Worm (Caenorhabditis elegans) whole organism, late embryonic: Measurements from ENCODE around the gene ssp-36.

Experiments
- C08G9.2 ChIP-seq: sonication (generic microtip); optimal IDR thresholded peaks from 2 replicates; lab custom pipeline; 2016; ENCODE audit warnings: mild to moderate bottlenecking, missing genetic modification characterization, moderate library complexity, missing compliant biosample characterization
- C38D4.7 ChIP-seq: fragments of 200-800 bp; sonication (Bioruptor generic); optimal IDR thresholded peaks from 2 replicates; lab custom pipeline; 2018; ENCODE audit warnings: mild to moderate bottlenecking, missing genetic modification characterization, moderate library complexity, missing compliant biosample characterization
- K09A11.1 ChIP-seq: sonication (generic microtip); optimal IDR thresholded peaks from 2 replicates; lab custom pipeline; 2017; ENCODE audit warnings: antibody characterized with exemption, mild to moderate bottlenecking, missing genetic modification characterization, missing compliant biosample characterization; ENCODE audit not compliant: insufficient read depth
- Y22D7AL.16 ChIP-seq: sonication (generic microtip); optimal IDR thresholded peaks from 2 replicates; lab custom pipeline; 2016; ENCODE audit warnings: missing genetic modification characterization, missing compliant biosample characterization
- ama-1 ChIP-seq: fragments of 150-350 bp; optimal IDR thresholded peaks from 2 replicates; lab custom pipeline; 2014
- ceh-18 ChIP-seq: sonication (generic microtip); optimal IDR thresholded peaks from 2 replicates; lab custom pipeline; 2016; ENCODE audit warnings: missing genetic modification characterization, missing compliant biosample characterization
- ceh-19 ChIP-seq: fragments of 200-800 bp; sonication (Bioruptor generic); optimal IDR thresholded peaks from 2 replicates; lab custom pipeline; 2018; ENCODE audit warnings: mild to moderate bottlenecking, missing genetic modification characterization, missing compliant biosample characterization
- ceh-2 ChIP-seq: sonication (generic microtip); optimal IDR thresholded peaks from 2 replicates; lab custom pipeline; 2016; ENCODE audit warnings: missing genotype, missing genetic modification characterization, missing compliant biosample characterization
- ceh-24 ChIP-seq: sonication (generic microtip); optimal IDR thresholded peaks from 2 replicates; lab custom pipeline; 2016; ENCODE audit warnings: mild to moderate bottlenecking, missing genetic modification characterization, missing compliant biosample characterization
- ceh-30 ChIP-seq: fragments of 150-350 bp; optimal IDR thresholded peaks from 2 replicates; lab custom pipeline; 2014; ENCODE audit warnings: missing biosample characterization, missing genetic modification characterization
- ceh-31 ChIP-seq: sonication (generic microtip); optimal IDR thresholded peaks from 2 replicates; lab custom pipeline; 2016; ENCODE audit warnings: missing genetic modification characterization, missing compliant biosample characterization
- ceh-48 ChIP-seq: sonication (generic microtip); optimal IDR thresholded peaks from 2 replicates; lab custom pipeline; 2016; ENCODE audit warnings: missing genetic modification characterization, inconsistent platforms, missing compliant biosample characterization
- ceh-9 ChIP-seq: sonication (generic microtip); optimal IDR thresholded peaks from 2 replicates; lab custom pipeline; 2016; ENCODE audit warnings: mild to moderate bottlenecking, missing genetic modification characterization, inconsistent platforms, missing compliant biosample characterization
- elt-2 ChIP-seq: sonication (generic microtip); optimal IDR thresholded peaks from 2 replicates; lab custom pipeline; 2016; ENCODE audit warnings: missing genetic modification reagents, missing genetic modification characterization, missing compliant biosample characterization
- elt-4 ChIP-seq: sonication (generic microtip); optimal IDR thresholded peaks from 2 replicates; lab custom pipeline; 2016; ENCODE audit warnings: missing genetic modification characterization, missing compliant biosample characterization
- fax-1 ChIP-seq: sonication (generic microtip); optimal IDR thresholded peaks from 2 replicates; lab custom pipeline; 2016; ENCODE audit warnings: missing genotype, missing genetic modification characterization, missing compliant biosample characterization
- fkh-10 ChIP-seq: fragments of 150-350 bp; optimal IDR thresholded peaks from 2 replicates; lab custom pipeline; 2014; ENCODE audit warnings: missing biosample characterization, missing genetic modification reagents, missing genetic modification characterization
- fkh-6 ChIP-seq: sonication (generic microtip); optimal IDR thresholded peaks from 2 replicates; lab custom pipeline; 2016; ENCODE audit warnings: missing genetic modification characterization, missing compliant biosample characterization
- hlh-15 ChIP-seq: sonication (generic microtip); optimal IDR thresholded peaks from 2 replicates; lab custom pipeline; 2016; ENCODE audit warnings: missing genetic modification characterization, missing compliant biosample characterization
- hlh-8 ChIP-seq: sonication (generic microtip); optimal IDR thresholded peaks from 2 replicates; lab custom pipeline; 2016; ENCODE audit warnings: missing genotype, missing genetic modification characterization, missing compliant biosample characterization
- nhr-11 ChIP-seq: fragments of 150-350 bp; optimal IDR thresholded peaks from 2 replicates; lab custom pipeline; 2014; ENCODE audit warnings: missing biosample characterization, missing genetic modification characterization
- pat-9 ChIP-seq: fragments of 200-800 bp; sonication (Bioruptor generic); optimal IDR thresholded peaks from 2 replicates; lab custom pipeline; 2018; ENCODE audit warnings: mild to moderate bottlenecking, missing genetic modification characterization, moderate library complexity, missing compliant biosample characterization
- pha-4 ChIP-seq: fragments of 150-350 bp; optimal IDR thresholded peaks from 2 replicates; lab custom pipeline; 2018; ENCODE audit warnings: missing biosample characterization, missing genetic modification reagents, missing genetic modification characterization
- pqm-1 ChIP-seq: sonication (generic microtip); optimal IDR thresholded peaks from 2 replicates; lab custom pipeline; 2016; ENCODE audit warnings: missing genetic modification characterization, missing compliant biosample characterization
- pros-1 ChIP-seq: fragments of 150-350 bp; optimal IDR thresholded peaks from 2 replicates; lab custom pipeline; 2014; ENCODE audit warnings: missing biosample characterization, missing genetic modification reagents, missing genetic modification characterization
- tbx-2 ChIP-seq: sonication (generic microtip); optimal IDR thresholded peaks from 2 replicates; lab custom pipeline; 2016; ENCODE audit warnings: missing genetic modification characterization, missing compliant biosample characterization
- ttx-3 ChIP-seq: sonication (generic microtip); optimal IDR thresholded peaks from 2 replicates; lab custom pipeline; 2016; ENCODE audit warnings: missing genetic modification reagents, missing genetic modification characterization, missing compliant biosample characterization
- unc-42 ChIP-seq: sonication (generic microtip); optimal IDR thresholded peaks from 2 replicates; lab custom pipeline; 2016; ENCODE audit warnings: missing genotype, missing genetic modification characterization, missing compliant biosample characterization
- unc-55 ChIP-seq: sonication (generic microtip); optimal IDR thresholded peaks from 2 replicates; lab custom pipeline; 2017; ENCODE audit warnings: missing biosample characterization, missing genetic modification reagents, missing genetic modification characterization
- zip-5 ChIP-seq: sonication (generic microtip); optimal IDR thresholded peaks from 2 replicates; lab custom pipeline; 2016; ENCODE audit warnings: missing genetic modification characterization, missing compliant biosample characterization

Gene ssp-36

DNA sequence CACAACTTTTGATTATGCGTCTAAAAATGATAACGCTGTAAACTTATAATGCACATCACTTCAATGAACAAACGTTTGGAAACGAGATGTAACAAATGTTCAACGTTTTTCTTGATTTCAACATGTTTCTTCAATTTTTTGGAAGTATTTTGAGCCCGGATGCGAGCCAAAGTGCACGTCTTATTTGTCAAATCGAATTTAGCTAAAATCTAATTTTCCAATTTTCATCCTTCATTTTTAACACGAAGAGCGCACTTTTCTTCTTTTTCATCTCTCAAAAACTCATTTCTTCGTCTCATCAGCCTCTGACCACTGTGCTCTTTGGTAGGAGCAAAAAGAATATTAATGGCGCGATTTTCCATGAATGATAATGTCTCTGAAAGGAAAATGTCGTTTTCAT, 32.2 kb upstream of the ssp-36 start:
- peak; percentile 96 for TF ChIP-seq unc-42
- TF ChIP-seq unc-55 (GFP tag; lab: Kevin White, UChicago), result no peak
- TF ChIP-seq pha-4 (tag; lab: Kevin White, UChicago), result no peak
- no peak for TF ChIP-seq hlh-8 (tag; lab: Kevin White, UChicago)

DNA sequence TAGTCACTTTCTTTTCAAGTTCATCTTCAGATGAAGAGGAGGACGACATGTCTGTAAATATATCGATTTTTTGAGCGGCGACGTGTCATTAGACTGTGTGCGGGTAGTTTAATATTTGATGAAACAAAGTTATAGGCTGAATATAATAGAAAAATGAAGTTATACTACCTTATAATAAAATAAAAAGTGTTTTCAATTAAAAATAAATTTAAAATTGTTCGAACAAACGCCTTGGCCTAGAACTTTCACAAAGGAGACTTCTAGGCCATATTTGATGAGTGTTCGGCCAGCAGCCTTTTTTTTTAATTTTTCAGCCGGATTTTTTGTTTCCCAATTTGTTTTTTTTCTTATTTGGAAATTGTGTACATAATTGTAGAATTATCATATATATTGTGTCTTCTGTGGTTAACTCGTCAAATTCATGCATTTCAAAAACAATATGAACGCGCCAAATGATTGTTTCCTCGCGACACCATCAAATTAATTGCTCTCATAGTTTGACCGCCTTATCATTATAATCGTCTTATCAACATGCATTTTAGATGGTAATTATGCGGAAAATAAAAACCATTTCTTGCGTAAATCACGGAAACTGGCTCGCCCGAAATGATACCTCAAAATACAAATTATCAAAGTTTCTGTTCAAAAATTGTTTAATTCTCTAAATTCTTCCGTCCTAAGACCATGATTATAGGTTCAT, 31.3 kb upstream of the ssp-36 start, which contains the start of gene T13F2.2:
Gene T13F2.2, minus strand, starts transcription at position 51 of the 700 bp plus-strand sequence.
- peak; percentile 58 for TF ChIP-seq elt-2 (tag; lab: Kevin White, UChicago)
- TF ChIP-seq ceh-48 (tag; lab: Kevin White, UChicago), result peak; percentile 1
- TF ChIP-seq ceh-2 (tag; lab: Kevin White, UChicago), result peak; percentile 3
- TF ChIP-seq pat-9 (tag; lab: Kevin White, UChicago), result no peak
- TF ChIP-seq tbx-2, result peak; percentile 52
- TF ChIP-seq ceh-31 (tag; lab: Kevin White, UChicago), result peak; percentile 38
- TF ChIP-seq C08G9.2, result peak; percentile 10
- TF ChIP-seq K09A11.1 (tag; lab: Kevin White, UChicago), result no peak
- TF ChIP-seq zip-5 (tag; lab: Kevin White, UChicago), result peak; percentile 41

DNA sequence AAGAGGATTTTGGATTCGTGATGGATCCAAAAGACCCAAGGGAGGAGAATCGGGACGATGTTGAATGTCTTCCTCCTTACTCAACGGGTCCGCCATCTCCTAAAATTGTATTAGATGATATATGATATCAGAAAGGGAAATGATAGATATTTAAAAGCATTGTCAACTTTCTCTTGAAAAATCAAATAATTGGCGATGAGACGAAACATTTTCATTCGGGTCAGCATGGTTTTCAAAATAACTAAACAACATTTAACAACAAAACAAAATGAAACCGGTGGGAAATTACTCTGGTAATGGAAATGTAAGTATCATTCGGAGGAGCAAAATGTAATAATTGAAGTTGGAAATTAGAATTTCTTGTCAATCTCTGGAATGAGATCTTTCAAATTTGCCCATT, 30.3 kb upstream of the ssp-36 start, which contains the start of gene pis-1:
Gene pis-1, minus strand, starts transcription at position 101 of the 400 bp plus-strand sequence.
- TF ChIP-seq fax-1 (tag; lab: Kevin White, UChicago) (no peak), fkh-6 (tag; lab: Kevin White, UChicago) (no peak), ceh-24 (tag; lab: Kevin White, UChicago) (no peak), fkh-10 (GFP tag; lab: Kevin White, UChicago) (no peak), Y22D7AL.16 (tag; lab: Kevin White, UChicago) (no peak), nhr-11 (tag; lab: Kevin White, UChicago) (no peak), ama-1 (no peak), unc-42 (no peak), ttx-3 (tag; lab: Kevin White, UChicago) (no peak), elt-2 (tag; lab: Kevin White, UChicago) (no peak), elt-4 (tag; lab: Kevin White, UChicago) (no peak), C38D4.7 (GFP tag; lab: Kevin White, UChicago) (no peak), pros-1 (tag; lab: Kevin White, UChicago) (no peak), ceh-30 (tag; lab: Kevin White, UChicago) (no peak), hlh-8 (tag; lab: Kevin White, UChicago) (no peak), pqm-1 (tag; lab: Kevin White, UChicago) (no peak)

DNA sequence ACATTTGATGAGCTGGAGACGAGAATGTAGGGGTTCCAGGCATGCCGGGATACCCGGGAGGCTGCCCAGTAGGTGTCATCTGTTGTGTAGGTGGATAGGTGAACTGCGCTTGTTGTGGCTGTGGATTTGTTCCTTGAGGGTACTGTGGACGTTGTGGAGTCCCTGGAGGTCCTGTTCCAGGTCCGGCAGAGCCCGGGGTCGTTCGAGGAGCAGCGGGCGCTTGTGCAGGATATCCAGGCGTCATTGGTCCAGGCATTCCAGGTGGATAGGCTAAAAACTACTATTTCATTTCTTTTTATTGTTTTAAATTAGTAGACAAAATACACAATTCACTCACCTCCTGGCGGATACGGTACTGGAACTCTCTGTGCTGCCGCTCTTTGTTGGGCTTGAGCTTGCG, 29.1 kb upstream of the ssp-36 start:
- TF ChIP-seq ceh-19 (GFP tag; lab: Kevin White, UChicago) (no peak), ceh-9 (tag; lab: Kevin White, UChicago) (no peak), C38D4.7 (GFP tag; lab: Kevin White, UChicago) (no peak), pqm-1 (tag; lab: Kevin White, UChicago) (no peak), nhr-11 (tag; lab: Kevin White, UChicago) (no peak), hlh-15 (tag; lab: Kevin White, UChicago) (no peak)
- TF ChIP-seq, all 69 proteins: peak for 0

DNA sequence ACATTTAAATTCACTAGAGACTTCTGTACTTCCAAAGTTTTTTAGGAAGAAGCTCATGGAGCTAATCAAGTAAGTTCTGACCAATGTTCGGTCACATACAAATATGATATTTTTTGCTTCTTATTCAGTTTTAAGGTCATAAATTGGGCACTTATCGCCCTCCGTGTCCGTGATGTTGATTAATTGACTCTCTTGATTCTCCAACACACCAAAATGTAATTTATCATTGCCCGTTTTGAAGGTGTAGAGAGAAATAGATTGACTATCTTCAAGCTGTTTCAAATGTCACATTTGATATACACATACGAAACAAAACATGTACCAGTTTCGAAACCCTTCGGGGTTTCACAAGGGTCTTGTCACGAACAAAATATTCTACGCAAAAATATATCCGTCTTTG, 24.6 kb upstream of the ssp-36 start:
- no peak for TF ChIP-seq ceh-18

DNA sequence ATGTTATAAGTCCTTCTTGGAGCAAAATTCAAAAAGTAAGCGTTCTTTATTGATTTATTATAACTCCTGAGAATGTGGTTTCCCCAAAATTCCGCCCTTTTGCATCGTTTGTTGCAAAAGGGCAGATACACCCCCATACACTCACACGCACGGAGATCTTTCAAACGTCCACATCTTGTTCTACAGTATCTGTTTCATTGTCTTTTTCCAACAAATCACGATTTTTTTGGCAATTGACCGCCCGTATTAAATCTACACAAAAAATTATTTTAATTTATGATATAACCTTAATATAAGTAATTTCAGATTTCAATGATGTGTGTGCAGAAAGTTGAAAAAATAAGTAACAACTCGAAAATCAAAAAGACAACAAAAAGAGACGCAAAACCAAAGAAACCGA, 23.3 kb upstream of the ssp-36 start, which contains the start of gene T13F2.4:
Gene T13F2.4, plus strand, starts transcription at position 301 of the 400 bp plus-strand sequence.
- TF ChIP-seq ceh-19 (GFP tag; lab: Kevin White, UChicago), result no peak
- no peak for TF ChIP-seq ceh-24 (tag; lab: Kevin White, UChicago)
- no peak for TF ChIP-seq nhr-11 (tag; lab: Kevin White, UChicago)
